Worm (Caenorhabditis elegans) whole organism, L4 larva: ENCODE data around the gene F40F8.12.

ENCODE experiments used
- ZK546.5 ChIP-seq, 2 experiments: sonication (generic microtip); optimal IDR thresholded peaks; 2 replicates each; lab custom pipeline; 2017; ENCODE audit warnings: missing biosample characterization in 2 of 2, missing genetic modification characterization in 2 of 2
- ceh-28 ChIP-seq: fragments of 150-350 bp; optimal IDR thresholded peaks from 2 replicates; lab custom pipeline; 2014; ENCODE audit warnings: missing biosample characterization, missing genetic modification reagents, missing genetic modification characterization
- nhr-237 ChIP-seq: sonication (generic microtip); optimal IDR thresholded peaks from 2 replicates; lab custom pipeline; 2017; ENCODE audit warnings: missing biosample characterization, missing genetic modification characterization
- skn-1 ChIP-seq: fragments of 150-350 bp; optimal IDR thresholded peaks from 2 replicates; lab custom pipeline; 2014; ENCODE audit warnings: missing biosample characterization, missing genetic modification characterization
- snpc-4 ChIP-seq: fragments of 150-350 bp; optimal IDR thresholded peaks from 2 replicates; lab custom pipeline; 2014; ENCODE audit warnings: missing biosample characterization, missing genetic modification characterization
- unc-39 ChIP-seq: sonication (generic microtip); optimal IDR thresholded peaks from 2 replicates; lab custom pipeline; 2017; ENCODE audit warnings: missing biosample characterization, missing genetic modification characterization
- unc-62 ChIP-seq, 3 experiments: fragments of 150-350 bp in 1 of 3; sonication (generic microtip); optimal IDR thresholded peaks in 2 of 3; peaks in 1 of 3; 1 replicate in 1 of 3; 2 replicates in 2 of 3; lab custom pipeline; 2014 to 2017; ENCODE audit warnings: missing biosample characterization in 3 of 3, missing genetic modification characterization in 3 of 3, missing genetic modification reagents in 3 of 3, missing genotype in 1 of 3

- TF ChIP-seq ceh-28 (tag; lab: Kevin White, UChicago) (no peak), snpc-4 (tag; lab: Kevin White, UChicago) (no peak), unc-39 (tag; lab: Kevin White, UChicago) (no peak), unc-62 (GFP tag; optimal IDR thresholded peaks at IDR 0.05 in 1 of 2; lab: Kevin White, UChicago) (peak; percentile 24 to 87), unc-62 (tag; optimal IDR thresholded peaks at IDR 0.05; lab: Kevin White, UChicago) (no peak), ZK546.5 (tag; optimal IDR thresholded peaks at IDR 0.05; lab: Kevin White, UChicago) (no peak), skn-1 (tag; lab: Kevin White, UChicago) (no peak), nhr-237 (no peak)
Observed at ce11 chrII:11149866-11150685, 20.5 kb downstream of the F40F8.12 start.
